Worm (Caenorhabditis elegans): ENCODE results near the gene idpb-3.

DNA sequence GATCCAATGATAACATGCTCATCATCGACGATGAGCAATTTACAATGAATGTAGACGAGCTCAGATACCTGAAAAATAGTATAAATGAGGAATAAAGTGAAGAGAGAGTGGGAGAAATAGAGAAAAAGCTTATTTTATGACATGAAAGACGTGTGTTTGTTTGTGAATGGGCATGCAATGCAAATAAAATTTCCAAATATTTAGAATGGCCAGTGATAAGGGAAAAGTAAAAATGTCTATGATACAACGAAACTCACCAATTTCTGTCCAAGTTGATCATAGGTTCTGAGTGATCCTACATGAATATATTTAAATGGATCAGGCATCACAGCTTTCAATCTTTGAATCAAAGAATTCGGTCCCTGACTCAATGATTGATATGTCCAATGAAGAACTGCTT is 15.5 kb downstream of the idpb-3 start:
- TF ChIP-seq pqm-1 (tag; optimal IDR thresholded peaks at IDR 0.05) (peak; percentile 19), F44E2.7 (GFP tag; IDR thresholded peaks at IDR 0.05) (no peak), unc-39 (tag; optimal IDR thresholded peaks at IDR 0.05) (no peak), hmg-1.1 (GFP tag; IDR thresholded peaks at IDR 0.05) (no peak), nhr-237 (tag; optimal IDR thresholded peaks at IDR 0.05) (no peak), snpc-1.2 (GFP tag; IDR thresholded peaks at IDR 0.05) (no peak), pha-4 (GFP tag; IDR thresholded peaks at IDR 0.05) (no peak), pha-4 (tag; optimal IDR thresholded peaks at IDR 0.05) (no peak)

Data from whole organism, L4 larva.